Worm (Caenorhabditis elegans) whole organism, midembryonic: ENCODE data around the gene glb-22.

ENCODE experiments used
- T22C8.4 ChIP-seq: fragments of 200-800 bp; sonication (Bioruptor generic); IDR thresholded peaks from 2 replicates; pipeline ENCODE4 v1.3.6; 2022; ENCODE audit warnings: missing genetic modification characterization, missing compliant biosample characterization
- cog-1 ChIP-seq: sonication (generic microtip); optimal IDR thresholded peaks from 2 replicates; lab custom pipeline; 2016; ENCODE audit warnings: missing genetic modification characterization, missing compliant biosample characterization
- flt-1 ChIP-seq: fragments of 200-800 bp; sonication (Bioruptor generic); IDR thresholded peaks from 2 replicates; pipeline ENCODE4 v1.3.6; 2022; ENCODE audit warnings: missing genetic modification characterization, missing compliant biosample characterization
- klf-2 ChIP-seq: fragments of 200-800 bp; sonication (Bioruptor generic); conservative IDR thresholded peaks from 2 replicates; pipeline ENCODE4 v1.3.6; 2022; ENCODE audit warnings: missing genetic modification reagents, missing genetic modification characterization, missing compliant biosample characterization
- med-1 ChIP-seq: sonication (generic microtip); optimal IDR thresholded peaks from 2 replicates; lab custom pipeline; 2017; ENCODE audit warnings: missing genetic modification characterization, mild to moderate bottlenecking, missing compliant biosample characterization, antibody characterized with exemption, missing genetic modification reagents; ENCODE audit not compliant: insufficient read depth
- ref-1 ChIP-seq: fragments of 200-800 bp; sonication (Bioruptor generic); conservative IDR thresholded peaks from 2 replicates; pipeline ENCODE4 v1.3.6; 2022; ENCODE audit warnings: missing genetic modification reagents, missing genetic modification characterization, missing compliant biosample characterization
- tab-1 ChIP-seq: fragments of 200-800 bp; sonication (Bioruptor generic); IDR thresholded peaks from 2 replicates; pipeline ENCODE4 v1.3.6; 2022; ENCODE audit warnings: missing genetic modification characterization, missing compliant biosample characterization
- ztf-23 ChIP-seq: fragments of 200-800 bp; sonication (Bioruptor generic); IDR thresholded peaks from 2 replicates; pipeline ENCODE4 v1.3.6; 2022; ENCODE audit warnings: missing genetic modification reagents, missing genetic modification characterization, missing compliant biosample characterization
- ztf-29 ChIP-seq: fragments of 200-800 bp; sonication (Bioruptor generic); IDR thresholded peaks from 2 replicates; pipeline ENCODE4 v1.3.6; 2022; ENCODE audit warnings: missing genetic modification reagents, missing genetic modification characterization, missing compliant biosample characterization

glb-22 gene

ce11 chrV:14640071-14640470 is 40.0 kb downstream of the glb-22 start, which contains the start of gene F43D2.7:
F43D2.7 (minus strand) TSS chrV:14640171.
- TF ChIP-seq tab-1 (GFP tag; lab: Robert Waterston, UW) (no peak), cog-1 (tag; lab: Kevin White, UChicago) (no peak), ztf-29 (GFP tag; lab: Robert Waterston, UW) (no peak), med-1 (GFP tag; lab: Kevin White, UChicago) (no peak), ztf-23 (no peak), klf-2 (GFP tag; lab: Robert Waterston, UW) (no peak), T22C8.4 (GFP tag; lab: Robert Waterston, UW) (no peak), flt-1 (no peak), ref-1 (GFP tag; lab: Robert Waterston, UW) (no peak)

- TF ChIP-seq med-1 (GFP tag; lab: Kevin White, UChicago) (no peak), T22C8.4 (GFP tag; lab: Robert Waterston, UW) (no peak), klf-2 (GFP tag; lab: Robert Waterston, UW) (no peak), ztf-23 (no peak), cog-1 (tag; lab: Kevin White, UChicago) (no peak), ztf-29 (GFP tag; lab: Robert Waterston, UW) (no peak), tab-1 (GFP tag; lab: Robert Waterston, UW) (no peak), flt-1 (no peak), ref-1 (GFP tag; lab: Robert Waterston, UW) (no peak)
Observed at ce11 chrV:14640769-14641168, 40.7 kb downstream of the glb-22 start, which contains the start of gene C54G10.1. C54G10.1 (plus strand) TSS chrV:14641101.

- TF ChIP-seq T22C8.4 (GFP tag; lab: Robert Waterston, UW), result no peak
- no peak for TF ChIP-seq ref-1 (GFP tag; lab: Robert Waterston, UW)
- no peak for TF ChIP-seq med-1 (GFP tag; lab: Kevin White, UChicago)
- no peak for TF ChIP-seq ztf-23
- no peak for TF ChIP-seq klf-2 (GFP tag; lab: Robert Waterston, UW)
- no peak for TF ChIP-seq cog-1 (tag; lab: Kevin White, UChicago)
- TF ChIP-seq ztf-29 (GFP tag; lab: Robert Waterston, UW), result no peak
- no peak for TF ChIP-seq flt-1
- TF ChIP-seq tab-1 (GFP tag; lab: Robert Waterston, UW), result no peak
Observed at ce11 chrV:14642016-14642415, 41.9 kb downstream of the glb-22 start.

ce11 chrV:14645817-14646789 is 46.0 kb downstream of the glb-22 start, which contains the start of the genes rfc-1 and pmp-3:
rfc-1 (minus strand) TSS chrV:14645979.
pmp-3 (plus strand) TSS chrV:14646739.
- 0 out of 2 replicates have a peak, but pooled peaks have one; percentile 38 for TF ChIP-seq flt-1
- TF ChIP-seq ref-1 (GFP tag; lab: Robert Waterston, UW), result no peak

- TF ChIP-seq klf-2 (GFP tag; lab: Robert Waterston, UW), result no peak
- no peak for TF ChIP-seq ztf-29 (GFP tag; lab: Robert Waterston, UW)
- TF ChIP-seq T22C8.4 (GFP tag; lab: Robert Waterston, UW), result no peak
Observed at ce11 chrV:14648825-14649224, 48.8 kb downstream of the glb-22 start.

- TF ChIP-seq ztf-29 (GFP tag; lab: Robert Waterston, UW) (no peak), T22C8.4 (GFP tag; lab: Robert Waterston, UW) (no peak), flt-1 (no peak), klf-2 (GFP tag; lab: Robert Waterston, UW) (no peak), ztf-23 (no peak), ref-1 (GFP tag; lab: Robert Waterston, UW) (no peak), cog-1 (tag; lab: Kevin White, UChicago) (no peak), tab-1 (GFP tag; lab: Robert Waterston, UW) (no peak), med-1 (GFP tag; lab: Kevin White, UChicago) (no peak)
Observed at ce11 chrV:14649929-14650328, 49.9 kb downstream of the glb-22 start.

ce11 chrV:14650631-14651030 is 50.6 kb downstream of the glb-22 start:
- TF ChIP-seq cog-1 (tag; lab: Kevin White, UChicago) (no peak), ztf-29 (GFP tag; lab: Robert Waterston, UW) (no peak), T22C8.4 (GFP tag; lab: Robert Waterston, UW) (no peak), flt-1 (no peak), ref-1 (GFP tag; lab: Robert Waterston, UW) (no peak), klf-2 (GFP tag; lab: Robert Waterston, UW) (no peak), med-1 (GFP tag; lab: Kevin White, UChicago) (no peak), tab-1 (GFP tag; lab: Robert Waterston, UW) (no peak), ztf-23 (no peak)

ce11 chrV:14655689-14656088 is 55.6 kb downstream of the glb-22 start:
- TF ChIP-seq ztf-23 (no peak), med-1 (GFP tag; lab: Kevin White, UChicago) (no peak), ref-1 (GFP tag; lab: Robert Waterston, UW) (no peak), flt-1 (no peak), klf-2 (GFP tag; lab: Robert Waterston, UW) (no peak), T22C8.4 (GFP tag; lab: Robert Waterston, UW) (no peak), ztf-29 (GFP tag; lab: Robert Waterston, UW) (no peak), cog-1 (tag; lab: Kevin White, UChicago) (no peak), tab-1 (GFP tag; lab: Robert Waterston, UW) (no peak)
